Fruit fly (Drosophila melanogaster) whole organism, prepupa: Measurements from ENCODE around the gene nebu.

Experiments
- CG11762 ChIP-seq: fragments of 200-800 bp; sonication (Bioruptor generic); optimal IDR thresholded peaks from 3 replicates; lab custom pipeline; 2016; ENCODE audit warnings: missing biosample characterization, missing genetic modification characterization; ENCODE audit not compliant: insufficient read depth
- CG15336 ChIP-seq: fragments of 200-800 bp; sonication (Bioruptor generic); IDR thresholded peaks from 2 replicates; pipeline ENCODE4 v1.3.6; 2022; ENCODE audit warnings: missing biosample characterization, missing genetic modification characterization
- CG1621 ChIP-seq: fragments of 200-800 bp; sonication (Bioruptor generic); optimal IDR thresholded peaks from 3 replicates; lab custom pipeline; 2018; ENCODE audit warnings: missing biosample characterization, mild to moderate bottlenecking, missing genetic modification characterization
- CG16779 ChIP-seq: fragments of 200-800 bp; sonication (Bioruptor generic); optimal IDR thresholded peaks from 3 replicates; lab custom pipeline; 2017; ENCODE audit warnings: missing biosample characterization, mild to moderate bottlenecking, missing genetic modification characterization
- CG3032 ChIP-seq: fragments of 200-800 bp; optimal IDR thresholded peaks from 2 replicates; lab custom pipeline; 2019; ENCODE audit warnings: missing biosample characterization, mild to moderate bottlenecking, missing genetic modification characterization, moderate library complexity
- CG31627 ChIP-seq: fragments of 200-800 bp; sonication (Bioruptor generic); optimal IDR thresholded peaks from 3 replicates; lab custom pipeline; 2016; ENCODE audit warnings: missing biosample characterization, missing genetic modification characterization
- CG32006 ChIP-seq: fragments of 200-800 bp; sonication (Bioruptor generic); optimal IDR thresholded peaks from 3 replicates; lab custom pipeline; 2017; ENCODE audit warnings: missing biosample characterization, mild to moderate bottlenecking, missing genetic modification characterization
- CG3919 ChIP-seq: fragments of 200-800 bp; sonication (Bioruptor generic); optimal IDR thresholded peaks from 3 replicates; lab custom pipeline; 2016; ENCODE audit warnings: missing biosample characterization, missing genetic modification characterization
- CG6163 ChIP-seq: fragments of 200-800 bp; sonication (Bioruptor generic); IDR thresholded peaks from 3 replicates; pipeline ENCODE4 v1.3.6; 2022; ENCODE audit warnings: missing biosample characterization, missing genetic modification characterization
- CG6276 ChIP-seq: fragments of 200-800 bp; sonication (Bioruptor generic); optimal IDR thresholded peaks from 2 replicates; lab custom pipeline; 2017; ENCODE audit warnings: missing biosample characterization, mild to moderate bottlenecking, missing genetic modification characterization
- CG6792 ChIP-seq: fragments of 200-800 bp; sonication (Bioruptor generic); optimal IDR thresholded peaks from 3 replicates; lab custom pipeline; 2016; ENCODE audit warnings: missing biosample characterization, missing genetic modification characterization
- CG6808 ChIP-seq: fragments of 200-800 bp; sonication (Bioruptor generic); optimal IDR thresholded peaks from 3 replicates; lab custom pipeline; 2017; ENCODE audit warnings: missing biosample characterization, missing genetic modification characterization, mild to moderate bottlenecking, moderate library complexity, missing genetic modification reagents
- CG6854 ChIP-seq: fragments of 200-800 bp; sonication (Bioruptor generic); optimal IDR thresholded peaks from 2 replicates; lab custom pipeline; 2017; ENCODE audit warnings: missing biosample characterization, mild to moderate bottlenecking, missing genetic modification characterization
- CG8119 ChIP-seq: fragments of 200-800 bp; sonication (Bioruptor generic); IDR thresholded peaks from 3 replicates; pipeline ENCODE4 v1.3.6; 2022; ENCODE audit warnings: missing biosample characterization, missing genetic modification characterization
- CG8319 ChIP-seq: fragments of 200-800 bp; sonication (Bioruptor generic); optimal IDR thresholded peaks from 3 replicates; lab custom pipeline; 2016; ENCODE audit warnings: missing biosample characterization, missing genetic modification characterization
- CG9139 ChIP-seq: fragments of 200-800 bp; sonication (Bioruptor generic); optimal IDR thresholded peaks from 3 replicates; lab custom pipeline; 2017; ENCODE audit warnings: missing biosample characterization, mild to moderate bottlenecking, missing genetic modification characterization
- Eip75B ChIP-seq: fragments of 200-800 bp; sonication (Bioruptor generic); optimal IDR thresholded peaks from 3 replicates; lab custom pipeline; 2016; ENCODE audit warnings: missing biosample characterization, missing genetic modification characterization
- Eip78C ChIP-seq: fragments of 200-800 bp; sonication (Bioruptor generic); peaks from one replicate; lab custom pipeline; 2016; ENCODE audit warnings: missing biosample characterization, missing genetic modification characterization
- Gug ChIP-seq: fragments of 200-800 bp; sonication (Bioruptor generic); IDR thresholded peaks from 2 replicates; pipeline ENCODE4 v1.3.6; 2022; ENCODE audit warnings: missing biosample characterization, missing genetic modification characterization
- Hr38 ChIP-seq: sonication (Bioruptor generic); optimal IDR thresholded peaks from 2 replicates; lab custom pipeline; 2016; ENCODE audit warnings: missing biosample characterization, missing genetic modification characterization
- Lpt ChIP-seq: fragments of 200-800 bp; sonication (Bioruptor generic); optimal IDR thresholded peaks from 3 replicates; lab custom pipeline; 2016; ENCODE audit warnings: missing biosample characterization, missing genetic modification characterization
- Met ChIP-seq: fragments of 200-800 bp; sonication (Bioruptor generic); optimal IDR thresholded peaks from 3 replicates; lab custom pipeline; 2016; ENCODE audit warnings: missing biosample characterization, missing genetic modification characterization
- Smox ChIP-seq: fragments of 200-800 bp; sonication (Bioruptor generic); optimal IDR thresholded peaks from 3 replicates; lab custom pipeline; 2016; ENCODE audit warnings: missing biosample characterization, missing genetic modification characterization
- Sox102F ChIP-seq: fragments of 200-800 bp; sonication (Bioruptor generic); optimal IDR thresholded peaks from 2 replicates; lab custom pipeline; 2016; ENCODE audit warnings: missing biosample characterization, mild to moderate bottlenecking, missing genetic modification characterization
- Sox14 ChIP-seq: fragments of 200-800 bp; sonication (Bioruptor generic); optimal IDR thresholded peaks from 3 replicates; lab custom pipeline; 2016; ENCODE audit warnings: missing biosample characterization, missing genetic modification characterization
- Sox15 ChIP-seq: fragments of 200-800 bp; sonication (Bioruptor generic); optimal IDR thresholded peaks from 3 replicates; lab custom pipeline; 2016; ENCODE audit warnings: missing biosample characterization, missing genetic modification characterization
- dsx ChIP-seq: fragments of 200-800 bp; optimal IDR thresholded peaks from 3 replicates; lab custom pipeline; 2019; ENCODE audit warnings: missing biosample characterization, mild to moderate bottlenecking, missing genetic modification characterization, moderate library complexity; ENCODE audit not compliant: poor library complexity, severe bottlenecking
- eg ChIP-seq: fragments of 200-800 bp; sonication (Bioruptor generic); IDR thresholded peaks from 3 replicates; pipeline ENCODE4 v1.3.6; 2022; ENCODE audit warnings: missing biosample characterization, missing genetic modification characterization
- esn ChIP-seq: fragments of 200-800 bp; sonication (Bioruptor generic); optimal IDR thresholded peaks from 2 replicates; lab custom pipeline; 2016; ENCODE audit warnings: missing biosample characterization, mild to moderate bottlenecking, missing genetic modification characterization, moderate library complexity
- fkh ChIP-seq: fragments of 200-800 bp; sonication (Bioruptor generic); optimal IDR thresholded peaks from 3 replicates; lab custom pipeline; 2017; ENCODE audit warnings: missing biosample characterization, mild to moderate bottlenecking, missing genetic modification characterization, moderate library complexity
- lz ChIP-seq: fragments of 200-800 bp; sonication (Bioruptor generic); optimal IDR thresholded peaks from 3 replicates; lab custom pipeline; 2016; ENCODE audit warnings: missing biosample characterization, missing genetic modification characterization
- net ChIP-seq: fragments of 200-800 bp; sonication (Bioruptor generic); optimal IDR thresholded peaks from 3 replicates; lab custom pipeline; 2016; ENCODE audit warnings: missing biosample characterization, missing genetic modification characterization
- salr ChIP-seq, 2 experiments: fragments of 200-800 bp; sonication (Bioruptor generic); optimal IDR thresholded peaks; 3 replicates each; lab custom pipeline; 2016 to 2018; ENCODE audit warnings: missing biosample characterization in 2 of 2, missing genetic modification characterization in 2 of 2, mild to moderate bottlenecking in 1 of 2
- ss ChIP-seq, 2 experiments: fragments of 200-800 bp; sonication (Bioruptor generic); optimal IDR thresholded peaks; 2 replicates in 1 of 2; 3 replicates in 1 of 2; lab custom pipeline; 2017 to 2018; ENCODE audit warnings: mild to moderate bottlenecking in 2 of 2, missing biosample characterization in 2 of 2, missing genetic modification characterization in 2 of 2, moderate library complexity in 1 of 2
- svp ChIP-seq: fragments of 200-800 bp; sonication (Bioruptor generic); peaks from one replicate; lab custom pipeline; 2016; ENCODE audit warnings: missing biosample characterization, missing genetic modification characterization
- vri ChIP-seq: fragments of 200-800 bp; sonication (Bioruptor generic); optimal IDR thresholded peaks from 3 replicates; lab custom pipeline; 2016; ENCODE audit warnings: missing biosample characterization, mild to moderate bottlenecking, missing genetic modification characterization

Gene nebu

DNA sequence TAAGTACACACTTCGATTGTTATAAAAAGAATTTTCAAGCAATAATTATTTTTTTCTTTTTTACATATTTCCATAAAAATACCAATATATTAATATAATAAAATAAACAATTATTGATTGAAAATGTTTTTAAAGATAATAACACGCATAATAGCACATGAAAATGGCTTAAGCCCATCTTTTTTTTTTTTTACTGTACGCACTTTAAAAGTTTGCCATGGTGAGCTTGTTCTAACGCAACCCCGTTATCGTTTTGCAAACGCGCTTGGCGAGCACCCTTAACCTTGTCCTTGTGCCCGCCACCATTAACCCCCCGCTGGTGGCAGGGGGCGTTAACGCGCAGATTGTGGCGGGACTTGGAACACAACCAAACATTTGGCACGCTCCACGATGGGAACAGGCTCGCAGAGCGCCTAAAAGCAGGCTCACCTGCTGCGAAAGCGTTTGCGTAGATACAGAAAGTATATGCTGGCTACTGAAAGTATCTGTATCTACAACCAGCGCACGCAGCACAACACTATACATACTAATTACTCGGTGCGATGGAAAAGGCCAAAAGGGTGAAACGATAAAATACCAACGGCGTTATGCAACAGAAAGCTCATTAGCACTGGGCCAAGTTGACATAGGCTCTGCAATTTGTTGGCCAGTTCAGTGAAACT, 8.9 kb downstream of the nebu start:
- TF ChIP-seq Eip75B (GFP tag; lab: Kevin White, UChicago) (no peak), CG11762 (no peak), eg (GFP tag; lab: Robert Waterston, UW) (no peak), Sox14 (GFP tag; lab: Kevin White, UChicago) (no peak), Hr38 (GFP tag; lab: Kevin White, UChicago) (no peak), Gug (GFP tag; lab: Robert Waterston, UW) (no peak), CG6792 (GFP tag; lab: Kevin White, UChicago) (no peak), fkh (peak; percentile 45), vri (peak; percentile 73), CG32006 (no peak), Met (GFP tag; lab: Kevin White, UChicago) (no peak), CG16779 (no peak), Sox15 (GFP tag; lab: Kevin White, UChicago) (no peak), CG8319 (no peak), salr (GFP tag; optimal IDR thresholded peaks at IDR 0.05; lab: Kevin White, UChicago) (peak in 1 of 2 experiments; percentile 9), Eip78C (peak; percentile 25), net (GFP tag; lab: Kevin White, UChicago) (no peak), svp (GFP tag; lab: Kevin White, UChicago) (peak; percentile 45), lz (GFP tag; lab: Kevin White, UChicago) (no peak), CG6276 (GFP tag; lab: Kevin White, UChicago) (no peak)

DNA sequence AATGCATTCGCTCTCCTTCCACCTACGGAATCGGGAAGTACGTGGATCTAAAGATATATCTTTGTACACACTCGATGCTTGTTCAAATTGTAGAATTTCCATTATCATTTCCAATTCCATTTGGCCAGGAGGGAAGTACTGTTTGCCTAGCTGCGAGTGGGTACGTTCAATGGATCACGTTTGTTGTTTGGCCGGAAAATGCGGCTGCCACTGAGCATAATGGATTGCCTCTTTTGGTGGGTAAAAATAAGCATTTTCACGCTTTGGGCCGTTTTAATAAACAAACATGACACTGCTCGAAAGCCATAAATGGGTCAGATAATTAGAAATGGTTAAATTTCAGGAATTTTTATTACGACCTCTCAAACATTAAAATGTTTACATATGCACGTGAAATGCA, 9.6 kb downstream of the nebu start:
- 0 out of 3 replicates have a peak, but pooled peaks have one; percentile 34 for TF ChIP-seq CG6163 (GFP tag; lab: Robert Waterston, UW)
- TF ChIP-seq CG32006, result peak; percentile 14
- peak; percentile 12 for TF ChIP-seq fkh
- no peak for TF ChIP-seq esn
- TF ChIP-seq, all 60 proteins: peak for 3

dm6 chr3L:12832355-12832881, 10.5 kb downstream of the nebu start:
- TF ChIP-seq dsx (GFP tag; lab: Kevin White, UChicago) (peak; percentile 40), Eip75B (GFP tag; lab: Kevin White, UChicago) (peak; percentile 10), net (GFP tag; lab: Kevin White, UChicago) (peak; percentile 35), Sox102F (GFP tag; lab: Kevin White, UChicago) (peak; percentile 34), CG6854 (peak; percentile 58), fkh (no peak), Eip78C (peak; percentile 81), CG3032 (tag; lab: Kevin White, UChicago) (no peak), CG3919 (GFP tag; lab: Kevin White, UChicago) (peak; percentile 31), CG9139 (peak; percentile 23), CG6276 (GFP tag; lab: Kevin White, UChicago) (peak; percentile 56), CG1621 (tag; lab: Kevin White, UChicago) (peak; percentile 87), CG15336 (GFP tag; lab: Robert Waterston, UW) (peak; percentile 56; the same call in 1 of the 2 replicates), svp (GFP tag; lab: Kevin White, UChicago) (no peak), vri (peak; percentile 26), CG6808 (peak; percentile 57), Smox (no peak), CG31627 (no peak), Lpt (GFP tag; lab: Kevin White, UChicago) (peak; percentile 55), CG16779 (peak; percentile 54), lz (GFP tag; lab: Kevin White, UChicago) (no peak), CG8119 (GFP tag; lab: Robert Waterston, UW) (peak; percentile 62; the same call in 1 of the 3 replicates), ss (GFP tag; optimal IDR thresholded peaks at IDR 0.05; lab: Kevin White, UChicago) (peak; percentile 60 to 70)
